Fruit fly (Drosophila melanogaster): ENCODE data around the gene CG34129.

DNA sequence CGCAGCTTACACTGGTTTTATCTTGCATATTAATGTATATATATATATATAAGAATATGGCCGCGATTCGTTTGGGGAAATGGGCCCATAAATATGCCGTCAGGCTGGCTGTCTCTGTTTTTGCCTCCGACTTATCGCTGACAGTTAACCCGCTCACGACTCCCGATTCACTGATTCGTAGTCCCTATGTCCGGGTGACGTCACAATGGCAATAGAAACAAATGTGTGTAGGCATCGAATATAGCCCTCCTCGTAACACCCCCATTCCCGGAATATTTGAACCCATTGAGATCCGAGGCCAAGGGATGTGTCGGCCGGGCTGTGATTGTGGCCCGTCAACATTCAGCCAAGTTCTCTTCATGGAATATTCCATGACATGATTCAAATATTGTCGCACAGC is 46.5 kb upstream of the CG34129 start:
- TF ChIP-seq wek (GFP tag; optimal IDR thresholded peaks at IDR 0.05) (no peak), Mes4 (GFP tag; optimal IDR thresholded peaks at IDR 0.05) (no peak), Doc2 (GFP tag; IDR thresholded peaks at IDR 0.05) (no peak), psq (GFP tag; optimal IDR thresholded peaks at IDR 0.05) (no peak), Mad (GFP tag; optimal IDR thresholded peaks at IDR 0.05) (no peak), CG2116 (GFP tag; optimal IDR thresholded peaks at IDR 0.05) (no peak), CG18476 (GFP tag; optimal IDR thresholded peaks at IDR 0.05) (no peak)

Data from whole organism, embryonic.